Worm (Caenorhabditis elegans): ENCODE data around the gene Y37D8A.3.
"Not testable (repeated sequence)": the region's sequence is repeated elsewhere in the genome, so short reads cannot be mapped to it uniquely, and the experiment has no call there.

Gene Y37D8A.3

ce11 chrIII:12842858-12843257 is 13.7 kb downstream of the Y37D8A.3 start (continued):
- TF ChIP-seq tbp1 (GFP tag; optimal IDR thresholded peaks at IDR 0.05): no peak
- TF ChIP-seq sea-2 (GFP tag; IDR thresholded peaks at IDR 0.05): no peak
- TF ChIP-seq somi-1 (GFP tag; optimal IDR thresholded peaks at IDR 0.05): peak; percentile 74

- TF ChIP-seq nhr-80 (tag; optimal IDR thresholded peaks at IDR 0.05): peak; percentile 53
- no peak for TF ChIP-seq atf-7 (tag; optimal IDR thresholded peaks at IDR 0.05)
- TF ChIP-seq xnd-1 (tag; optimal IDR thresholded peaks at IDR 0.05): no peak
- no peak for TF ChIP-seq egl-18 (GFP tag; IDR thresholded peaks at IDR 0.05)
- TF ChIP-seq C17E4.6 (GFP tag; IDR thresholded peaks at IDR 0.05): no peak
- TF ChIP-seq zfh-2 (GFP tag; conservative IDR thresholded peaks at IDR 0.05): no peak
- no peak for TF ChIP-seq sdz-38 (tag; optimal IDR thresholded peaks at IDR 0.05)
- TF ChIP-seq hmg-1.2 (GFP tag; IDR thresholded peaks at IDR 0.05): no peak
- no peak for TF ChIP-seq F57A8.1 (GFP tag; optimal IDR thresholded peaks at IDR 0.05)
- no peak for TF ChIP-seq mxl-1 (tag; optimal IDR thresholded peaks at IDR 0.05)
- no peak for TF ChIP-seq ceh-91 (GFP tag; IDR thresholded peaks at IDR 0.05)
- TF ChIP-seq cebp-1 (GFP tag; IDR thresholded peaks at IDR 0.05): no peak
- TF ChIP-seq cebp-1 (tag; optimal IDR thresholded peaks at IDR 0.05): peak; percentile 34
- no peak for TF ChIP-seq sptf-2 (GFP tag; optimal IDR thresholded peaks at IDR 0.05)
- no peak for TF ChIP-seq lin-26 (GFP tag; IDR thresholded peaks at IDR 0.05)
Measured at ce11 chrIII:12847623-12848022, 18.5 kb downstream of the Y37D8A.3 start.

- TF ChIP-seq snpc-4 (GFP tag; optimal IDR thresholded peaks at IDR 0.05): not testable (repeated sequence)
- peak in 2 of 4 experiments; percentile 67 to 76 for TF ChIP-seq snpc-4 (tag; optimal IDR thresholded peaks at IDR 0.05)
Measured at ce11 chrIII:12848173-12848572, 19.0 kb downstream of the Y37D8A.3 start.

- TF ChIP-seq cebp-2 (GFP tag; IDR thresholded peaks at IDR 0.05) (0 out of 2 replicates have a peak, but pooled peaks have one; percentile 1), ztf-25 (GFP tag; IDR thresholded peaks at IDR 0.05) (0 out of 2 replicates have a peak, but pooled peaks have one; percentile 22), nhr-179 (tag; optimal IDR thresholded peaks at IDR 0.05) (no peak), T07F8.4 (tag; optimal IDR thresholded peaks at IDR 0.05) (no peak), mxl-1 (tag; optimal IDR thresholded peaks at IDR 0.05) (no peak), somi-1 (GFP tag; optimal IDR thresholded peaks at IDR 0.05) (peak; percentile 52), snpc-4 (GFP tag; optimal IDR thresholded peaks at IDR 0.05) (no peak), snpc-4 (tag; optimal IDR thresholded peaks at IDR 0.05) (peak in 3 of 4 experiments; percentile 9 to 61 (median 42)), snpc-1.3 (tag; optimal IDR thresholded peaks at IDR 0.05; ENCODE audit: insufficient read depth) (no peak), F55B11.4 (tag; optimal IDR thresholded peaks at IDR 0.05; ENCODE audit: borderline replicate concordance, insufficient read depth) (no peak)
Measured at ce11 chrIII:12848981-12849589, 19.9 kb downstream of the Y37D8A.3 start.

- TF ChIP-seq ekl-4 (GFP tag; IDR thresholded peaks at IDR 0.05) (no peak), let-607 (tag; optimal IDR thresholded peaks at IDR 0.05) (peak in 1 of 2 experiments; percentile 18), cebp-1 (GFP tag; IDR thresholded peaks at IDR 0.05) (no peak), cebp-1 (tag; optimal IDR thresholded peaks at IDR 0.05) (peak; percentile 40), nhr-80 (tag; optimal IDR thresholded peaks at IDR 0.05) (peak; percentile 69), nfyb-1 (GFP tag; IDR thresholded peaks at IDR 0.05) (0 out of 2 replicates have a peak, but pooled peaks have one; percentile 24), athp-1 (tag; optimal IDR thresholded peaks at IDR 0.05) (no peak)
Measured at ce11 chrIII:12849691-12850090, 20.5 kb downstream of the Y37D8A.3 start.

Measured in whole organism, young adult.